Worm (Caenorhabditis elegans): Measurements from ENCODE around the gene srh-139.

The srh-139 gene

ce11 chrV:16483044-16483443, 737 bp upstream of the srh-139 start, which contains the start of gene F57E7.2:
TSS of gene F57E7.2 (minus strand) at chrV:16483144.
- TF ChIP-seq F23B12.7 (tag; optimal IDR thresholded peaks at IDR 0.05; ENCODE audit: insufficient read depth) (no peak), nfyb-1 (GFP tag; IDR thresholded peaks at IDR 0.05) (no peak), nhr-27 (tag; optimal IDR thresholded peaks at IDR 0.05) (no peak), hrde-1 (tag; optimal IDR thresholded peaks at IDR 0.05; ENCODE audit: borderline replicate concordance) (no peak), T26A5.8 (tag; optimal IDR thresholded peaks at IDR 0.05) (no peak), ceh-100 (GFP tag; IDR thresholded peaks at IDR 0.05) (no peak), ets-4 (GFP tag; optimal IDR thresholded peaks at IDR 0.05) (no peak), repo-1 (tag; optimal IDR thresholded peaks at IDR 0.05) (no peak), B0261.1 (tag; optimal IDR thresholded peaks at IDR 0.05) (no peak), sea-2 (GFP tag; IDR thresholded peaks at IDR 0.05) (no peak), ztf-3 (GFP tag; optimal IDR thresholded peaks at IDR 0.05) (no peak), snpc-1.3 (tag; optimal IDR thresholded peaks at IDR 0.05; ENCODE audit: insufficient read depth) (no peak), tbx-9 (tag; optimal IDR thresholded peaks at IDR 0.05; ENCODE audit: borderline replicate concordance) (no peak), F55B11.4 (tag; optimal IDR thresholded peaks at IDR 0.05; ENCODE audit: borderline replicate concordance, insufficient read depth) (no peak), rcor-1 (GFP tag; IDR thresholded peaks at IDR 0.05) (no peak), ekl-4 (GFP tag; IDR thresholded peaks at IDR 0.05) (no peak), rpc-1 (optimal IDR thresholded peaks at IDR 0.05) (no peak), rpc-1 (tag; optimal IDR thresholded peaks at IDR 0.05) (no peak), tlf-1 (GFP tag; optimal IDR thresholded peaks at IDR 0.05) (no peak), rec-8 (tag; optimal IDR thresholded peaks at IDR 0.05) (no peak)

DNA sequence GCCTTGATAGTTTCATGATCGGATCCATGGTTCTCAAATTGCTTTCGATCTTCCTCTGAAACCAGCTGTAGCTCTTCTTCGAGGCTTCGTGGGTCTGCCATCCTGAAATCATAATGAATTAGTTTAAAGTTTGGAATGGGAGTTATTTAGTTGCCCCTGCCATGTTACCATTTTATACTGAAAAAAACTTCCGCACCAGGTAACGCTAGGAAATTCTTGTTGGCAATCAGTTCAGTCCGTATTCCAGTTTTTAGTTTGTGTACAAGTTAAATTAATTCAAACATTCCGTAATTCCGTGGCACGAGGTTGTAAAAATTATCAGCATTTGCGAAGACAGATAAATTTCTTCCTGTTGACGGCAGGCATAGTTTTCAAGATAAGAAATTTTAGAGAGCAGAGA, 3.7 kb downstream of the srh-139 start, which contains the start of gene Y32B12A.5:
Gene Y32B12A.5, minus strand, starts transcription at position 101 of the 400 bp plus-strand sequence.
- TF ChIP-seq unc-62 (GFP tag; optimal IDR thresholded peaks at IDR 0.05) (no peak), snpc-3.4 (tag; optimal IDR thresholded peaks at IDR 0.05) (no peak), ceh-27 (GFP tag; optimal IDR thresholded peaks at IDR 0.05) (no peak), zim-3 (tag; optimal IDR thresholded peaks at IDR 0.05) (no peak), ccch-3 (GFP tag; optimal IDR thresholded peaks at IDR 0.05) (no peak), lin-26 (GFP tag; IDR thresholded peaks at IDR 0.05) (no peak), F55B11.4 (tag; optimal IDR thresholded peaks at IDR 0.05; ENCODE audit: borderline replicate concordance, insufficient read depth) (no peak), cebp-1 (GFP tag; IDR thresholded peaks at IDR 0.05) (no peak), cebp-1 (tag; optimal IDR thresholded peaks at IDR 0.05) (no peak), Y53F4B.3 (GFP tag; IDR thresholded peaks at IDR 0.05) (no peak)

ce11 chrV:16488172-16488571, 4.4 kb downstream of the srh-139 start, which contains the start of gene sqst-4:
TSS of gene sqst-4 (plus strand) at chrV:16488472.
- no peak for TF ChIP-seq hrde-1 (tag; optimal IDR thresholded peaks at IDR 0.05; ENCODE audit: borderline replicate concordance)
- TF ChIP-seq mxl-1 (tag; optimal IDR thresholded peaks at IDR 0.05), result no peak
- no peak for TF ChIP-seq nhr-179 (tag; optimal IDR thresholded peaks at IDR 0.05)
- TF ChIP-seq ceh-58 (GFP tag; IDR thresholded peaks at IDR 0.05), result no peak
- no peak for TF ChIP-seq Y95B8A.8 (GFP tag; IDR thresholded peaks at IDR 0.05)
- TF ChIP-seq ceh-91 (GFP tag; IDR thresholded peaks at IDR 0.05), result no peak
- TF ChIP-seq sptf-2 (GFP tag; optimal IDR thresholded peaks at IDR 0.05), result no peak
- TF ChIP-seq ZK185.1 (tag; optimal IDR thresholded peaks at IDR 0.05; ENCODE audit: poor library complexity, severe bottlenecking), result no peak
- TF ChIP-seq F49E8.2 (tag; optimal IDR thresholded peaks at IDR 0.05; ENCODE audit: insufficient read depth), result no peak
- TF ChIP-seq dpl-1 (GFP tag; optimal IDR thresholded peaks at IDR 0.05), result no peak
